Worm (Caenorhabditis elegans): ENCODE results near the gene F52C9.5.

DNA sequence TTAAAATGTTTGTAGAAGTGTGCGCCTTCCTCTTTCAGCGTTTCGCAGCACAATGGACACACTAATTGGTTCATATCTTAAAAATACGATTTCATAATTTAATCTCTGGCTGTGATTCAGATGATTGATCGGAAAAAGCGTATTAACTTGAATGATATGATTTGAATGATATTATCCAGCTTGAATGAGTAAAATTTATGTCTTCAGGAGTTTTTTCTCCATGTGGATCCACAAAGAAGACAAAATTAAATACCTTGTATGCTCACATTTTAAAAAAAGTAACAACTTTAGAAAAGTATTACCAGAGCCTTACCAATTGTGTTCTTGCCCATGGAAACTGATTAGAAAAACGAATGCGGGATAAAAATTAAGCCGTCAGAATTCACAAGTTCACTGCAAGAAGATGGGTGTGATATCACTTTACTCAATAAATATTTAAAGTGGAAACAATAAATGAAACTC is 28.6 kb upstream of the F52C9.5 start, which contains the start of gene ztf-8:
- TF ChIP-seq hlh-8 (tag; optimal IDR thresholded peaks at IDR 0.05), result no peak
- no peak for TF ChIP-seq pat-9 (tag; optimal IDR thresholded peaks at IDR 0.05)
- no peak for TF ChIP-seq fkh-10 (GFP tag; optimal IDR thresholded peaks at IDR 0.05)
- no peak for TF ChIP-seq ceh-18 (tag; optimal IDR thresholded peaks at IDR 0.05)
- TF ChIP-seq elt-4 (tag; optimal IDR thresholded peaks at IDR 0.05), result no peak
- no peak for TF ChIP-seq pha-4 (tag; optimal IDR thresholded peaks at IDR 0.05)
- no peak for TF ChIP-seq ceh-14 (tag; optimal IDR thresholded peaks at IDR 0.05)
